Worm (Caenorhabditis elegans) whole organism, L1 larva: ENCODE data around the gene ZK792.1.

Experiments used
- C16A3.4 ChIP-seq: fragments of 150-350 bp; optimal IDR thresholded peaks from 2 replicates; lab custom pipeline; 2014; ENCODE audit warnings: missing biosample characterization, missing genetic modification characterization
- aha-1 ChIP-seq: fragments of 150-350 bp; optimal IDR thresholded peaks from 2 replicates; lab custom pipeline; 2014; ENCODE audit warnings: missing biosample characterization, missing genetic modification characterization
- aly-2 ChIP-seq: fragments of 150-350 bp; optimal IDR thresholded peaks from 2 replicates; lab custom pipeline; 2014; ENCODE audit warnings: missing biosample characterization, missing genetic modification characterization
- ceh-63 ChIP-seq: fragments of 200-800 bp; sonication (Bioruptor generic); optimal IDR thresholded peaks from 2 replicates; lab custom pipeline; 2018; ENCODE audit warnings: mild to moderate bottlenecking, missing genetic modification characterization, missing compliant biosample characterization
- ceh-82 ChIP-seq, 3 experiments: fragments of 150-350 bp in 1 of 3; sonication (generic microtip) in 2 of 3; optimal IDR thresholded peaks; 2 replicates each; lab custom pipeline; 2014 to 2017; ENCODE audit warnings: missing biosample characterization in 3 of 3, missing genetic modification characterization in 3 of 3
- ceh-88 ChIP-seq: fragments of 200-800 bp; sonication (Bioruptor generic); IDR thresholded peaks from 2 replicates; pipeline ENCODE4 v1.3.6; 2022; ENCODE audit warnings: missing genetic modification characterization, missing compliant biosample characterization
- ceh-90 ChIP-seq: sonication (generic microtip); optimal IDR thresholded peaks from 2 replicates; lab custom pipeline; 2016; ENCODE audit warnings: missing genetic modification characterization, missing compliant biosample characterization
- dpl-1 ChIP-seq, 3 experiments: fragments of 150-350 bp in 2 of 3; sonication (generic microtip) in 1 of 3; optimal IDR thresholded peaks; 2 replicates each; lab custom pipeline; 2014 to 2017; ENCODE audit warnings: missing biosample characterization in 3 of 3, missing genetic modification characterization in 3 of 3, missing genetic modification reagents in 3 of 3
- dsc-1 ChIP-seq: sonication (generic microtip); optimal IDR thresholded peaks from 2 replicates; lab custom pipeline; 2016; ENCODE audit warnings: mild to moderate bottlenecking, missing genetic modification characterization, missing compliant biosample characterization
- egl-13 ChIP-seq: sonication (generic microtip); optimal IDR thresholded peaks from 2 replicates; lab custom pipeline; 2016; ENCODE audit warnings: missing genotype, missing genetic modification reagents, missing genetic modification characterization, missing compliant biosample characterization
- elt-2 ChIP-seq: sonication (generic microtip); optimal IDR thresholded peaks from 2 replicates; lab custom pipeline; 2016; ENCODE audit warnings: missing genetic modification characterization, mild to moderate bottlenecking, inconsistent platforms, missing compliant biosample characterization, missing genetic modification reagents
- fkh-10 ChIP-seq: sonication (generic microtip); optimal IDR thresholded peaks from 2 replicates; lab custom pipeline; 2017; ENCODE audit warnings: missing biosample characterization, missing genetic modification reagents, missing genetic modification characterization
- fkh-8 ChIP-seq: sonication (generic microtip); optimal IDR thresholded peaks from 2 replicates; lab custom pipeline; 2016; ENCODE audit warnings: mild to moderate bottlenecking, missing genetic modification characterization, missing compliant biosample characterization
- hlh-17 ChIP-seq: fragments of 200-800 bp; sonication (Bioruptor generic); optimal IDR thresholded peaks from 2 replicates; lab custom pipeline; 2018; ENCODE audit warnings: missing genetic modification characterization, mild to moderate bottlenecking, missing compliant biosample characterization, moderate library complexity, borderline replicate concordance
- hpl-2 ChIP-seq: fragments of 150-350 bp; optimal IDR thresholded peaks from 2 replicates; lab custom pipeline; 2014; ENCODE audit warnings: missing biosample characterization, missing genetic modification reagents, missing genetic modification characterization
- irx-1 ChIP-seq: sonication (generic microtip); optimal IDR thresholded peaks from 2 replicates; lab custom pipeline; 2016; ENCODE audit warnings: missing genetic modification characterization, missing compliant biosample characterization
- lin-14 ChIP-seq: fragments of 200-800 bp; sonication (Bioruptor generic); optimal IDR thresholded peaks from 2 replicates; lab custom pipeline; 2018; ENCODE audit warnings: mild to moderate bottlenecking, missing genetic modification characterization, moderate library complexity, missing compliant biosample characterization
- lin-35 ChIP-seq, 2 experiments: fragments of 150-350 bp; optimal IDR thresholded peaks; 2 replicates each; lab custom pipeline; 2014; ENCODE audit warnings: missing biosample characterization in 2 of 2, missing genetic modification characterization in 2 of 2, missing genetic modification reagents in 2 of 2
- lin-39 ChIP-seq: fragments of 150-350 bp; optimal IDR thresholded peaks from 2 replicates; lab custom pipeline; 2014; ENCODE audit warnings: missing biosample characterization, missing genetic modification reagents, missing genetic modification characterization
- lsy-2 ChIP-seq, 2 experiments: fragments of 150-350 bp; optimal IDR thresholded peaks; 2 replicates each; lab custom pipeline; 2014; ENCODE audit warnings: missing biosample characterization in 2 of 2, missing genetic modification characterization in 2 of 2
- mab-9 ChIP-seq: fragments of 200-800 bp; sonication (Bioruptor generic); IDR thresholded peaks from 2 replicates; pipeline ENCODE4 v1.3.6; 2022; ENCODE audit warnings: missing genetic modification reagents, missing genetic modification characterization, missing compliant biosample characterization
- mep-1 ChIP-seq: fragments of 150-350 bp; optimal IDR thresholded peaks from 2 replicates; lab custom pipeline; 2014; ENCODE audit warnings: missing biosample characterization, missing genetic modification characterization
- nhr-20 ChIP-seq: sonication (generic microtip); optimal IDR thresholded peaks from 2 replicates; lab custom pipeline; 2016; ENCODE audit warnings: mild to moderate bottlenecking, missing genetic modification characterization, missing compliant biosample characterization
- nhr-237 ChIP-seq: fragments of 150-350 bp; optimal IDR thresholded peaks from 2 replicates; lab custom pipeline; 2014; ENCODE audit warnings: missing biosample characterization, missing genetic modification characterization
- nhr-47 ChIP-seq: sonication (generic microtip); optimal IDR thresholded peaks from 2 replicates; lab custom pipeline; 2016; ENCODE audit warnings: mild to moderate bottlenecking, missing genetic modification characterization, moderate library complexity, missing compliant biosample characterization
- nhr-71 ChIP-seq: sonication (generic microtip); optimal IDR thresholded peaks from 2 replicates; lab custom pipeline; 2016; ENCODE audit warnings: mild to moderate bottlenecking, missing genetic modification characterization, moderate library complexity, missing compliant biosample characterization
- nhr-84 ChIP-seq: sonication (generic microtip); optimal IDR thresholded peaks from 2 replicates; lab custom pipeline; 2017; ENCODE audit warnings: missing biosample characterization, missing genetic modification characterization
- nhr-85 ChIP-seq: sonication (generic microtip); peaks from one replicate; lab custom pipeline; 2016; ENCODE audit warnings: missing genetic modification characterization, inconsistent platforms, missing compliant biosample characterization
- nhr-90 ChIP-seq: sonication (generic microtip); optimal IDR thresholded peaks from 2 replicates; lab custom pipeline; 2016; ENCODE audit warnings: mild to moderate bottlenecking, missing genetic modification characterization, missing compliant biosample characterization; ENCODE audit not compliant: poor library complexity
- pax-3 ChIP-seq: fragments of 200-800 bp; sonication (Bioruptor generic); optimal IDR thresholded peaks from 2 replicates; lab custom pipeline; 2018; ENCODE audit warnings: mild to moderate bottlenecking, missing genetic modification characterization, moderate library complexity, missing compliant biosample characterization
- sptf-1 ChIP-seq: fragments of 150-350 bp; optimal IDR thresholded peaks from 2 replicates; lab custom pipeline; 2014; ENCODE audit warnings: missing biosample characterization, missing genetic modification characterization
- sup-37 ChIP-seq: fragments of 200-800 bp; sonication (Bioruptor generic); optimal IDR thresholded peaks from 2 replicates; lab custom pipeline; 2018; ENCODE audit warnings: mild to moderate bottlenecking, missing genetic modification characterization, missing compliant biosample characterization
- swsn-7 ChIP-seq: sonication (generic microtip); optimal IDR thresholded peaks from 2 replicates; lab custom pipeline; 2016; ENCODE audit warnings: missing genetic modification characterization, missing compliant biosample characterization
- tbx-2 ChIP-seq: sonication (generic microtip); optimal IDR thresholded peaks from 2 replicates; lab custom pipeline; 2016; ENCODE audit warnings: missing genetic modification characterization, missing compliant biosample characterization
- unc-30 ChIP-seq: sonication (generic microtip); optimal IDR thresholded peaks from 2 replicates; lab custom pipeline; 2017; ENCODE audit warnings: missing biosample characterization, missing genetic modification characterization
- unc-86 ChIP-seq: sonication (generic microtip); optimal IDR thresholded peaks from 2 replicates; lab custom pipeline; 2016; ENCODE audit warnings: missing genetic modification characterization, missing compliant biosample characterization
- vab-15 ChIP-seq: sonication (generic microtip); optimal IDR thresholded peaks from 2 replicates; lab custom pipeline; 2017; ENCODE audit warnings: missing genotype, mild to moderate bottlenecking, missing genetic modification characterization, missing compliant biosample characterization
- zag-1 ChIP-seq: fragments of 150-350 bp; optimal IDR thresholded peaks from 2 replicates; lab custom pipeline; 2014; ENCODE audit warnings: missing biosample characterization, missing genetic modification characterization
- ztf-11 ChIP-seq, 2 experiments: sonication (generic microtip); optimal IDR thresholded peaks; 2 replicates each; lab custom pipeline; 2016 to 2017; ENCODE audit warnings: missing genetic modification characterization in 2 of 2, missing biosample characterization in 1 of 2, missing compliant biosample characterization in 1 of 2

ZK792.1 gene

ce11 chrIV:11636409-11636723 lies 23.3 kb upstream of the ZK792.1 start, which contains the start of gene F58B3.6 (continued):
- TF ChIP-seq ztf-11 (tag; optimal IDR thresholded peaks at IDR 0.05; lab: Kevin White, UChicago) (no peak), swsn-7 (tag; lab: Kevin White, UChicago) (peak; percentile 6), hpl-2 (GFP tag; lab: Kevin White, UChicago) (no peak), unc-30 (tag; lab: Kevin White, UChicago) (no peak), nhr-47 (tag; lab: Kevin White, UChicago) (no peak), fkh-8 (tag; lab: Kevin White, UChicago) (no peak), dsc-1 (no peak), sptf-1 (tag; lab: Kevin White, UChicago) (no peak), lin-39 (tag; lab: Kevin White, UChicago) (no peak), aly-2 (no peak), lin-14 (peak; percentile 70), tbx-2 (peak; percentile 16), hlh-17 (no peak), nhr-20 (peak; percentile 89), fkh-10 (GFP tag; lab: Kevin White, UChicago) (no peak), nhr-71 (tag; lab: Kevin White, UChicago) (peak; percentile 77), zag-1 (tag; lab: Kevin White, UChicago) (no peak), vab-15 (tag; lab: Kevin White, UChicago) (no peak), nhr-237 (tag; lab: Kevin White, UChicago) (no peak), nhr-84 (tag; lab: Kevin White, UChicago) (no peak), nhr-85 (tag; lab: Kevin White, UChicago) (no peak), dpl-1 (GFP tag; optimal IDR thresholded peaks at IDR 0.05; lab: Kevin White, UChicago) (peak in 2 of 3 experiments; percentile 15 to 45), mab-9 (GFP tag; lab: Robert Waterston, UW) (no peak), unc-86 (tag; lab: Kevin White, UChicago) (no peak), pax-3 (tag; lab: Kevin White, UChicago) (no peak), lin-35 (GFP tag; optimal IDR thresholded peaks at IDR 0.05; lab: Kevin White, UChicago) (peak; percentile 22 to 71), lsy-2 (tag; optimal IDR thresholded peaks at IDR 0.05; lab: Kevin White, UChicago) (peak; percentile 26 to 65), sup-37 (no peak), ceh-82 (tag; optimal IDR thresholded peaks at IDR 0.05; lab: Kevin White, UChicago) (no peak), nhr-90 (tag; lab: Kevin White, UChicago) (peak; percentile 30), egl-13 (tag; lab: Kevin White, UChicago) (no peak), ceh-90 (tag; lab: Kevin White, UChicago) (no peak), aha-1 (tag; lab: Kevin White, UChicago) (no peak), C16A3.4 (tag; lab: Kevin White, UChicago) (peak; percentile 53), mep-1 (tag; lab: Kevin White, UChicago) (peak; percentile 73)

DNA sequence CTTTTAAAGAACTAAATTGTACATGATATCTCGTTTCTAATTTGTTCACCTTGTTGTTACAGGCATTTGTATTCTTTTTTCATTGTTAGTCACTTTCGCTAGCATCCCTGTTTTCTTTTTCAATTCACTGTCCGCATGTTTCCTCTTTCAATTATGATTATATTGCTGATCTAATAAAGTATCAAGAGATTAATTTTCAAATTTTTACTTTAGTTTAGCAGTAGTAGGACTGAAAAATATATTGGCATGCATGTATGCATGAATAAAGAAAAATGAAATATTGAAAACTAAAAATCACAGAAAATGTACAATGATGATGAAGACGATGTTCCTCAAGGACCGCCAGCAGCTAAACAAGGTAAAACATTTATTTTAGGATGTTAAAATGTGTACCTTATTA lies 21.6 kb upstream of the ZK792.1 start, which contains the start of gene rbm-17:
TSS of gene rbm-17 (plus strand) at position 301 of the 400 bp plus-strand sequence.
- no peak for TF ChIP-seq ceh-88 (GFP tag; lab: Robert Waterston, UW)
- TF ChIP-seq vab-15 (tag; lab: Kevin White, UChicago), result no peak
- peak; percentile 9 for TF ChIP-seq elt-2
- TF ChIP-seq nhr-71 (tag; lab: Kevin White, UChicago), result peak; percentile 14

ce11 chrIV:11640915-11641314 lies 18.7 kb upstream of the ZK792.1 start, which contains the start of gene ttr-50:
TSS of gene ttr-50 (minus strand) at chrIV:11641015.
- TF ChIP-seq sptf-1 (tag; lab: Kevin White, UChicago) (no peak), ceh-63 (no peak), ceh-88 (GFP tag; lab: Robert Waterston, UW) (no peak), irx-1 (tag; lab: Kevin White, UChicago) (no peak)
